Fruit fly (Drosophila melanogaster) whole organism, prepupa: ENCODE results near the gene FarO.
A peak's percentile ranks its signal among the peaks of the same experiment; 100 is the strongest.

Experiments
- CG11762 ChIP-seq: fragments of 200-800 bp; sonication (Bioruptor generic); optimal IDR thresholded peaks from 3 replicates; lab custom pipeline; 2016; ENCODE audit warnings: missing biosample characterization, missing genetic modification characterization; ENCODE audit not compliant: insufficient read depth
- CG15336 ChIP-seq: fragments of 200-800 bp; sonication (Bioruptor generic); IDR thresholded peaks from 2 replicates; pipeline ENCODE4 v1.3.6; 2022; ENCODE audit warnings: missing biosample characterization, missing genetic modification characterization
- CG1621 ChIP-seq: fragments of 200-800 bp; sonication (Bioruptor generic); optimal IDR thresholded peaks from 3 replicates; lab custom pipeline; 2018; ENCODE audit warnings: missing biosample characterization, mild to moderate bottlenecking, missing genetic modification characterization
- CG16779 ChIP-seq: fragments of 200-800 bp; sonication (Bioruptor generic); optimal IDR thresholded peaks from 3 replicates; lab custom pipeline; 2017; ENCODE audit warnings: missing biosample characterization, mild to moderate bottlenecking, missing genetic modification characterization
- CG31627 ChIP-seq: fragments of 200-800 bp; sonication (Bioruptor generic); optimal IDR thresholded peaks from 3 replicates; lab custom pipeline; 2016; ENCODE audit warnings: missing biosample characterization, missing genetic modification characterization
- CG34406 ChIP-seq: fragments of 200-800 bp; sonication (Bioruptor generic); optimal IDR thresholded peaks from 3 replicates; lab custom pipeline; 2016; ENCODE audit warnings: missing biosample characterization, missing genetic modification characterization
- CG3919 ChIP-seq: fragments of 200-800 bp; sonication (Bioruptor generic); optimal IDR thresholded peaks from 3 replicates; lab custom pipeline; 2016; ENCODE audit warnings: missing biosample characterization, missing genetic modification characterization
- CG6163 ChIP-seq: fragments of 200-800 bp; sonication (Bioruptor generic); IDR thresholded peaks from 3 replicates; pipeline ENCODE4 v1.3.6; 2022; ENCODE audit warnings: missing biosample characterization, missing genetic modification characterization
- CG6276 ChIP-seq: fragments of 200-800 bp; sonication (Bioruptor generic); optimal IDR thresholded peaks from 2 replicates; lab custom pipeline; 2017; ENCODE audit warnings: missing biosample characterization, mild to moderate bottlenecking, missing genetic modification characterization
- CG6808 ChIP-seq: fragments of 200-800 bp; sonication (Bioruptor generic); optimal IDR thresholded peaks from 3 replicates; lab custom pipeline; 2017; ENCODE audit warnings: missing biosample characterization, missing genetic modification characterization, mild to moderate bottlenecking, moderate library complexity, missing genetic modification reagents
- CG6854 ChIP-seq: fragments of 200-800 bp; sonication (Bioruptor generic); optimal IDR thresholded peaks from 2 replicates; lab custom pipeline; 2017; ENCODE audit warnings: missing biosample characterization, mild to moderate bottlenecking, missing genetic modification characterization
- CG8319 ChIP-seq: fragments of 200-800 bp; sonication (Bioruptor generic); optimal IDR thresholded peaks from 3 replicates; lab custom pipeline; 2016; ENCODE audit warnings: missing biosample characterization, missing genetic modification characterization
- CG8632 ChIP-seq: fragments of 200-800 bp; sonication (Bioruptor generic); optimal IDR thresholded peaks from 3 replicates; lab custom pipeline; 2016; ENCODE audit warnings: missing biosample characterization, missing genetic modification characterization
- CG9139 ChIP-seq: fragments of 200-800 bp; sonication (Bioruptor generic); optimal IDR thresholded peaks from 3 replicates; lab custom pipeline; 2017; ENCODE audit warnings: missing biosample characterization, mild to moderate bottlenecking, missing genetic modification characterization
- Eip78C ChIP-seq: fragments of 200-800 bp; sonication (Bioruptor generic); peaks from one replicate; lab custom pipeline; 2016; ENCODE audit warnings: missing biosample characterization, missing genetic modification characterization
- Eip93F ChIP-seq: fragments of 200-800 bp; sonication (Bioruptor generic); optimal IDR thresholded peaks from 2 replicates; lab custom pipeline; 2016; ENCODE audit warnings: missing biosample characterization, mild to moderate bottlenecking, missing genetic modification characterization
- Ets21C ChIP-seq: fragments of 200-800 bp; sonication (Bioruptor generic); optimal IDR thresholded peaks from 3 replicates; lab custom pipeline; 2016; ENCODE audit warnings: missing biosample characterization, missing genetic modification characterization
- Ets96B ChIP-seq: fragments of 200-800 bp; optimal IDR thresholded peaks from 2 replicates; lab custom pipeline; 2019; ENCODE audit warnings: missing biosample characterization, mild to moderate bottlenecking, missing genetic modification characterization, moderate library complexity
- Gug ChIP-seq: fragments of 200-800 bp; sonication (Bioruptor generic); IDR thresholded peaks from 2 replicates; pipeline ENCODE4 v1.3.6; 2022; ENCODE audit warnings: missing biosample characterization, missing genetic modification characterization
- Hr38 ChIP-seq: sonication (Bioruptor generic); optimal IDR thresholded peaks from 2 replicates; lab custom pipeline; 2016; ENCODE audit warnings: missing biosample characterization, missing genetic modification characterization
- Hr4 ChIP-seq: fragments of 200-800 bp; sonication (Bioruptor generic); optimal IDR thresholded peaks from 3 replicates; lab custom pipeline; 2016; ENCODE audit warnings: missing biosample characterization, missing genetic modification characterization
- Lpt ChIP-seq: fragments of 200-800 bp; sonication (Bioruptor generic); optimal IDR thresholded peaks from 3 replicates; lab custom pipeline; 2016; ENCODE audit warnings: missing biosample characterization, missing genetic modification characterization
- OdsH ChIP-seq: fragments of 200-800 bp; sonication (Bioruptor generic); optimal IDR thresholded peaks from 3 replicates; lab custom pipeline; 2016; ENCODE audit warnings: missing biosample characterization, missing genetic modification characterization
- Smox ChIP-seq: fragments of 200-800 bp; sonication (Bioruptor generic); optimal IDR thresholded peaks from 3 replicates; lab custom pipeline; 2016; ENCODE audit warnings: missing biosample characterization, missing genetic modification characterization
- Sox102F ChIP-seq: fragments of 200-800 bp; sonication (Bioruptor generic); optimal IDR thresholded peaks from 2 replicates; lab custom pipeline; 2016; ENCODE audit warnings: missing biosample characterization, mild to moderate bottlenecking, missing genetic modification characterization
- Sox14 ChIP-seq: fragments of 200-800 bp; sonication (Bioruptor generic); optimal IDR thresholded peaks from 3 replicates; lab custom pipeline; 2016; ENCODE audit warnings: missing biosample characterization, missing genetic modification characterization
- acj6 ChIP-seq: fragments of 200-800 bp; sonication (Bioruptor generic); optimal IDR thresholded peaks from 3 replicates; lab custom pipeline; 2016; ENCODE audit warnings: missing biosample characterization, missing genetic modification characterization
- cyc ChIP-seq: fragments of 200-800 bp; sonication (Bioruptor generic); optimal IDR thresholded peaks from 3 replicates; lab custom pipeline; 2016; ENCODE audit warnings: missing biosample characterization, missing genetic modification characterization
- dsx ChIP-seq: fragments of 200-800 bp; optimal IDR thresholded peaks from 3 replicates; lab custom pipeline; 2019; ENCODE audit warnings: missing biosample characterization, mild to moderate bottlenecking, missing genetic modification characterization, moderate library complexity; ENCODE audit not compliant: poor library complexity, severe bottlenecking
- eg ChIP-seq: fragments of 200-800 bp; sonication (Bioruptor generic); IDR thresholded peaks from 3 replicates; pipeline ENCODE4 v1.3.6; 2022; ENCODE audit warnings: missing biosample characterization, missing genetic modification characterization
- fd85E ChIP-seq: fragments of 200-800 bp; sonication (Bioruptor generic); optimal IDR thresholded peaks from 3 replicates; lab custom pipeline; 2016; ENCODE audit warnings: missing biosample characterization, missing genetic modification characterization
- fkh ChIP-seq: fragments of 200-800 bp; sonication (Bioruptor generic); optimal IDR thresholded peaks from 3 replicates; lab custom pipeline; 2017; ENCODE audit warnings: missing biosample characterization, mild to moderate bottlenecking, missing genetic modification characterization, moderate library complexity
- lz ChIP-seq: fragments of 200-800 bp; sonication (Bioruptor generic); optimal IDR thresholded peaks from 3 replicates; lab custom pipeline; 2016; ENCODE audit warnings: missing biosample characterization, missing genetic modification characterization
- net ChIP-seq: fragments of 200-800 bp; sonication (Bioruptor generic); optimal IDR thresholded peaks from 3 replicates; lab custom pipeline; 2016; ENCODE audit warnings: missing biosample characterization, missing genetic modification characterization
- pdm3 ChIP-seq: fragments of 200-800 bp; sonication (Bioruptor generic); optimal IDR thresholded peaks from 3 replicates; lab custom pipeline; 2016; ENCODE audit warnings: missing biosample characterization, missing genetic modification characterization
- salr ChIP-seq, 2 experiments: fragments of 200-800 bp; sonication (Bioruptor generic); optimal IDR thresholded peaks; 3 replicates each; lab custom pipeline; 2016 to 2018; ENCODE audit warnings: missing biosample characterization in 2 of 2, missing genetic modification characterization in 2 of 2, mild to moderate bottlenecking in 1 of 2
- spab ChIP-seq: fragments of 200-800 bp; sonication (Bioruptor generic); optimal IDR thresholded peaks from 2 replicates; lab custom pipeline; 2017; ENCODE audit warnings: missing biosample characterization, mild to moderate bottlenecking, missing genetic modification characterization, missing genetic modification reagents
- ss ChIP-seq, 2 experiments: fragments of 200-800 bp; sonication (Bioruptor generic); optimal IDR thresholded peaks; 2 replicates in 1 of 2; 3 replicates in 1 of 2; lab custom pipeline; 2017 to 2018; ENCODE audit warnings: mild to moderate bottlenecking in 2 of 2, missing biosample characterization in 2 of 2, missing genetic modification characterization in 2 of 2, moderate library complexity in 1 of 2
- svp ChIP-seq: fragments of 200-800 bp; sonication (Bioruptor generic); peaks from one replicate; lab custom pipeline; 2016; ENCODE audit warnings: missing biosample characterization, missing genetic modification characterization
- topi ChIP-seq: fragments of 200-800 bp; sonication (Bioruptor generic); optimal IDR thresholded peaks from 3 replicates; lab custom pipeline; 2016; ENCODE audit warnings: missing biosample characterization, missing genetic modification characterization
- vri ChIP-seq: fragments of 200-800 bp; sonication (Bioruptor generic); optimal IDR thresholded peaks from 3 replicates; lab custom pipeline; 2016; ENCODE audit warnings: missing biosample characterization, mild to moderate bottlenecking, missing genetic modification characterization

The FarO gene

DNA sequence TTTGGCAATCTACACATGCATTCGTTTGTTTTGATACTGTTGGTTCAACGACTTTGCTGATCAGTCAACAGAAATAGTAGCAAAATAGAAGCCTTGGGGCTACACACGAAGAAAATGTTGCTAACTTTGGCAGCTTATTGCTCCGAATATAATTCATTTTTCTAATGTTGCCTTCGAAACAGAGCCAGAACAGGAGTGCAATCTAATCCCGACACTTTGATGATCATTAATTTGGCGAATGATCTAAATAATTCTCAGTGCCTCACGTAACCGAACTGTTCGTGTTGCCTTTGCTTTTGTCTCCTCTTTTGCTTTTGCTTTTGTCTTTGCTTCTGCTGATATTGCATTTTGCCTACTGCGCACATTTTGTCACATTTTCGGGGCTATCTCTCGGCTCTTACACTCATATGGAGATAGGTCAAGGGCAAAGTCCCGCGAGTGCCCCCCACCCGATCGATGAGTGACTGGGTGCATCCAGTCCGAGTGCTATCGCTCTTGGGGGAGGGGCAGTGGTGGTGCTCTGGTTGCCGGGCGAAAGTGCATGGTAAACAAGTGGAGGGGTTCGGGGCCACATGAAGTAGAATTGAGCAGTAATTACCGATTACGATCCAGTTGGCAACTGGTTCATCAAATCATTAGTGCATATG is 7.5 kb downstream of the FarO start (continued):
- TF ChIP-seq CG34406 (GFP tag; lab: Kevin White, UChicago) (peak; percentile 32), CG6163 (peak; percentile 62; the same call in 2 of the 3 replicates), topi (peak; percentile 45), ss (GFP tag; optimal IDR thresholded peaks at IDR 0.05; lab: Kevin White, UChicago) (peak; percentile 2 to 27), Smox (peak; percentile 51), salr (GFP tag; optimal IDR thresholded peaks at IDR 0.05; lab: Kevin White, UChicago) (no peak), Sox102F (GFP tag; lab: Kevin White, UChicago) (peak; percentile 32), CG9139 (no peak), Sox14 (GFP tag; lab: Kevin White, UChicago) (peak; percentile 27), Hr4 (GFP tag; lab: Kevin White, UChicago) (peak; percentile 47), Gug (peak; percentile 38; the same call in 1 of the 2 replicates), CG15336 (peak; percentile 49), lz (GFP tag; lab: Kevin White, UChicago) (peak; percentile 47), pdm3 (peak; percentile 35), Hr38 (GFP tag; lab: Kevin White, UChicago) (no peak), Eip78C (GFP tag; lab: Kevin White, UChicago) (peak; percentile 77), Ets21C (GFP tag; lab: Kevin White, UChicago) (peak; percentile 19), acj6 (GFP tag; lab: Kevin White, UChicago) (peak; percentile 40), CG6808 (GFP tag; lab: Kevin White, UChicago) (peak; percentile 19)

DNA sequence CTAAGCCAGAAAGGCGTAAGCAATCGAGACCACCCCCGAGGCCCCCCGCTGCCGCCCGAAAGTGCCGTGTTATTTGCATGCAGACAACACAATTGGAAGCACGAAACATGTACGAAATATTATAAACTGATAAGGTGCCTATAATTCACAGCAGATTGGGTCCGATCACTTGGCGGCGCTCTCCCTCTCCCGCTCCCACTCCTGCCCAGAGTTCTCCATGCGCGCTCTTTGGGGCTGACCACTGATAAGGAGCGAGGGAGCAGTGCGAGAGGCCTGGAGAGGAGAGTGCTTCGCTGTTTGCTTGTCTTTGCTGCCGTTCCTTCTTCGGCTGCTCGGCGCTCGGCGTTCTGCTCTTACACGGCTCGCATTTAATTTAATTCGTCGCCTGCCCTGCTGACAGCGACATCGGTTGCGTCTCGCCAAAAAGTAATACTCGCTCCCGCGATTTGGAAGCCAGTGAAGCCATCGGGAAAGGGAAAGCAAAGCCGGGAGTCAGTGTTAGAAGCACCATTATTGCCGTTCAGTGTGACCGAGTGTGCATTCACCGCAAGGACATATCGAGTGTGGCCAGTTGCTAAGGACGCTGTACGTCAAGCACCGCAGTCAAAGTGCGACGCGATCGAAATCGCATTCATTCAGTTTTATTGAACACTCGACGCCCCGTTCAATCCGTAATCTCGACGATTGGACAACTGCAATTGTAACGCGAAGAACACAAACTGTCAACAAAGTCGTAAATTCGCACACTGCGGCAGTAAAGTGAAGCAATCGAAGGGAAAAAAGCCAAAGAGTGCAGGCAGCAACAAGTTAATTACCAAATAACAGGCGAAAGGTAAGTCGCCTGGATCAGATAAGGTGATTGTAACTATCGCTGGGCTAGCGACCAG is 9.2 kb downstream of the FarO start:
- TF ChIP-seq pdm3 (no peak), CG34406 (GFP tag; lab: Kevin White, UChicago) (no peak), fkh (GFP tag; lab: Kevin White, UChicago) (peak; percentile 17), spab (no peak), fd85E (GFP tag; lab: Kevin White, UChicago) (no peak), Lpt (no peak), CG1621 (tag; lab: Kevin White, UChicago) (no peak), CG6854 (GFP tag; lab: Kevin White, UChicago) (peak; percentile 7), vri (peak; percentile 75), CG8632 (GFP tag; lab: Kevin White, UChicago) (no peak), CG3919 (GFP tag; lab: Kevin White, UChicago) (peak; percentile 8), Eip93F (GFP tag; lab: Kevin White, UChicago) (peak; percentile 38), dsx (no peak), cyc (no peak), Smox (no peak), Ets96B (tag; lab: Kevin White, UChicago) (no peak), net (GFP tag; lab: Kevin White, UChicago) (peak; percentile 16), CG31627 (GFP tag; lab: Kevin White, UChicago) (no peak), Sox102F (GFP tag; lab: Kevin White, UChicago) (no peak), svp (GFP tag; lab: Kevin White, UChicago) (peak; percentile 84), Hr4 (GFP tag; lab: Kevin White, UChicago) (no peak), Eip78C (GFP tag; lab: Kevin White, UChicago) (peak; percentile 19), eg (no peak), CG11762 (GFP tag; lab: Kevin White, UChicago) (no peak), OdsH (no peak), Hr38 (GFP tag; lab: Kevin White, UChicago) (no peak), CG16779 (tag; lab: Kevin White, UChicago) (peak; percentile 14), CG8319 (GFP tag; lab: Kevin White, UChicago) (no peak), topi (no peak), CG6276 (GFP tag; lab: Kevin White, UChicago) (no peak), acj6 (GFP tag; lab: Kevin White, UChicago) (no peak), CG15336 (peak; percentile 34; the same call in 1 of the 2 replicates)
